Worm (Caenorhabditis elegans) whole organism, mixed stage, embryonic: ENCODE results near the gene F42G4.6.

Source experiments
- blmp-1 ChIP-seq: fragments of 150-350 bp; optimal IDR thresholded peaks from 2 replicates; lab custom pipeline; 2014; ENCODE audit warnings: missing biosample characterization, missing genetic modification characterization
- ham-2 ChIP-seq: fragments of 200-800 bp; sonication (Bioruptor generic); optimal IDR thresholded peaks from 2 replicates; lab custom pipeline; 2018; ENCODE audit warnings: mild to moderate bottlenecking, missing genetic modification characterization, missing compliant biosample characterization
- lin-32 ChIP-seq: fragments of 200-800 bp; sonication (Bioruptor generic); optimal IDR thresholded peaks from 2 replicates; lab custom pipeline; 2018; ENCODE audit warnings: mild to moderate bottlenecking, missing genetic modification characterization, missing compliant biosample characterization
- nhr-76 ChIP-seq: sonication (generic microtip); optimal IDR thresholded peaks from 2 replicates; lab custom pipeline; 2017; ENCODE audit warnings: missing biosample characterization, missing genetic modification characterization
- ztf-11 ChIP-seq: fragments of 150-350 bp; optimal IDR thresholded peaks from 2 replicates; lab custom pipeline; 2014; ENCODE audit warnings: missing biosample characterization, missing genetic modification characterization

- TF ChIP-seq ztf-11: no peak
- TF ChIP-seq blmp-1 (tag; lab: Kevin White, UChicago): peak; percentile 25
- TF ChIP-seq nhr-76 (tag; lab: Kevin White, UChicago): no peak
- TF ChIP-seq ham-2 (GFP tag; lab: Kevin White, UChicago): no peak
- no peak for TF ChIP-seq lin-32 (GFP tag; lab: Kevin White, UChicago)
These were observed 4.6 kb downstream of the F42G4.6 start, which contains the start of the genes Y81G3A.1 and gcn-2 for ce11 chrII:13083752-13084214.
